Worm (Caenorhabditis elegans) whole organism, L3 larva: ENCODE results near the gene F58D12.3.

Experiments
- lin-39 ChIP-seq: fragments of 150-350 bp; optimal IDR thresholded peaks from 2 replicates; lab custom pipeline; 2018; ENCODE audit warnings: missing biosample characterization, missing genetic modification reagents, missing genetic modification characterization
- nhr-28 ChIP-seq: fragments of 150-350 bp; optimal IDR thresholded peaks from 2 replicates; lab custom pipeline; 2014; ENCODE audit warnings: missing biosample characterization, missing genetic modification characterization
- unc-39 ChIP-seq: sonication (generic microtip); optimal IDR thresholded peaks from 4 replicates; lab custom pipeline; 2017; ENCODE audit warnings: missing biosample characterization, missing genetic modification characterization
- unc-62 ChIP-seq: fragments of 150-350 bp; sonication (generic microtip); optimal IDR thresholded peaks from 4 replicates; lab custom pipeline; 2014; ENCODE audit warnings: missing biosample characterization, missing genetic modification reagents, missing genetic modification characterization

DNA sequence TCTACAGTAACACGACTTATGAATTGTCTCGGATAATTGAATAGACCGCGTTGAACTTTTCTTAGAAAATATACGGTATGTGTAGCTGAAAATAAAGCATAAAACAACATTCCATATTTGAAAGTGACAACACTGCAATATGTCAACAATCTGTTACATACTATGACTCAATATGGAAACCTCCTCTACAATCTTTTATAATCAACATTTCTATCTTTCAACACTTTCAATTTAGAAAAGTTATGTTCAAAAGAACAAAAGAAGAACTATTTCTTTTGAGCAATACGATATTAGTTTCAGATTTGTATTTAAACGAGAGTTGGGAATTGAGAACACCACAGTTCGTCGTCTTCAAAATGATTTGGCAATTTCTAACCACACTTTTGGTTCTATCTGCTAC lies 24.8 kb downstream of the F58D12.3 start, which contains the start of gene D1086.10:
- no peak for TF ChIP-seq lin-39 (tag; lab: Kevin White, UChicago)
- TF ChIP-seq unc-39 (tag; lab: Kevin White, UChicago) = no peak
- TF ChIP-seq unc-62 (GFP tag; lab: Kevin White, UChicago) = no peak
- no peak for TF ChIP-seq nhr-28
